Fruit fly (Drosophila melanogaster): ENCODE measurements around the gene muc.
A peak's percentile ranks its signal among the peaks of the same experiment; 100 is the strongest.

The muc gene

dm6 chr2L:7442929-7443328 is 16.3 kb downstream of the muc start (continued):
- peak; percentile 55; the same call in 1 of the 2 replicates for TF ChIP-seq Atf6 (GFP tag; IDR thresholded peaks at IDR 0.05)
- no peak for TF ChIP-seq CG16813 (GFP tag; IDR thresholded peaks at IDR 0.05; ENCODE audit: partially characterized antibody)
- TF ChIP-seq Doc2 (GFP tag; IDR thresholded peaks at IDR 0.05), result no peak
- TF ChIP-seq CG9817 (tag; optimal IDR thresholded peaks at IDR 0.05), result peak; percentile 29
- TF ChIP-seq da (GFP tag; optimal IDR thresholded peaks at IDR 0.05), result no peak
- no peak for TF ChIP-seq CG2875 (GFP tag; optimal IDR thresholded peaks at IDR 0.05)
- TF ChIP-seq chn (GFP tag; optimal IDR thresholded peaks at IDR 0.05), result no peak
- no peak for TF ChIP-seq ara (GFP tag; IDR thresholded peaks at IDR 0.05)
- no peak for TF ChIP-seq chinmo (GFP tag; IDR thresholded peaks at IDR 0.05; ENCODE audit: partially characterized antibody)
- peak; percentile 47 for TF ChIP-seq fd3F (GFP tag; optimal IDR thresholded peaks at IDR 0.05)
- TF ChIP-seq D19B (GFP tag; optimal IDR thresholded peaks at IDR 0.05), result peak; percentile 29
- TF ChIP-seq fru (optimal IDR thresholded peaks at IDR 0.05), result no peak
- no peak for TF ChIP-seq CG12769 (tag; optimal IDR thresholded peaks at IDR 0.05)
- no peak for TF ChIP-seq eve (GFP tag; optimal IDR thresholded peaks at IDR 0.05)
- no peak for TF ChIP-seq CTCF (GFP tag; optimal IDR thresholded peaks at IDR 0.05)
- no peak for TF ChIP-seq Bgb (GFP tag; IDR thresholded peaks at IDR 0.05; ENCODE audit: partially characterized antibody)
- no peak for TF ChIP-seq Opbp (GFP tag; IDR thresholded peaks at IDR 0.05; ENCODE audit: partially characterized antibody)
- no peak for TF ChIP-seq knrl (GFP tag; IDR thresholded peaks at IDR 0.05; ENCODE audit: partially characterized antibody)
- TF ChIP-seq gfzf (GFP tag; optimal IDR thresholded peaks at IDR 0.05), result no peak
- TF ChIP-seq CG14050 (GFP tag; IDR thresholded peaks at IDR 0.05), result 0 out of 3 replicates have a peak, but pooled peaks have one; percentile 10
- TF ChIP-seq CG6175 (GFP tag; IDR thresholded peaks at IDR 0.05), result no peak
- TF ChIP-seq luna (GFP tag; optimal IDR thresholded peaks at IDR 0.05), result no peak
- no peak for TF ChIP-seq peb (GFP tag; IDR thresholded peaks at IDR 0.05)
- TF ChIP-seq Hmr (GFP tag; optimal IDR thresholded peaks at IDR 0.05), result peak; percentile 47
- 0 out of 2 replicates have a peak, but pooled peaks have one; percentile 36 for TF ChIP-seq gsb (GFP tag; IDR thresholded peaks at IDR 0.05)
- TF ChIP-seq CG34422 (GFP tag; IDR thresholded peaks at IDR 0.05), result no peak
- TF ChIP-seq stwl (tag; optimal IDR thresholded peaks at IDR 0.05), result no peak
- no peak for TF ChIP-seq nerfin-2 (GFP tag; IDR thresholded peaks at IDR 0.05; ENCODE audit: partially characterized antibody)
- TF ChIP-seq Pdp1 (GFP tag; optimal IDR thresholded peaks at IDR 0.05), result peak in 1 of 2 experiments; percentile 12
- TF ChIP-seq Neu2 (GFP tag; optimal IDR thresholded peaks at IDR 0.05; ENCODE audit: borderline replicate concordance), result no peak
- peak; percentile 49; the same call in 1 of the 2 replicates for TF ChIP-seq CG9215 (GFP tag; IDR thresholded peaks at IDR 0.05)
- TF ChIP-seq CG14014 (GFP tag; IDR thresholded peaks at IDR 0.05), result peak; percentile 68
- TF ChIP-seq lilli (GFP tag; optimal IDR thresholded peaks at IDR 0.05), result peak; percentile 59
- peak; percentile 7 for TF ChIP-seq Fer1 (GFP tag; optimal IDR thresholded peaks at IDR 0.05)
- no peak for TF ChIP-seq Elba2 (GFP tag; optimal IDR thresholded peaks at IDR 0.05)
- no peak for TF ChIP-seq Deaf1 (tag; optimal IDR thresholded peaks at IDR 0.05)
- TF ChIP-seq cg (GFP tag; optimal IDR thresholded peaks at IDR 0.05), result no peak
- no peak for TF ChIP-seq eyg (GFP tag; optimal IDR thresholded peaks at IDR 0.05)
- TF ChIP-seq caup (GFP tag; optimal IDR thresholded peaks at IDR 0.05; ENCODE audit: severe bottlenecking), result peak; percentile 49
- TF ChIP-seq CoRest (tag; optimal IDR thresholded peaks at IDR 0.05), result peak; percentile 58
- no peak for TF ChIP-seq run (tag; optimal IDR thresholded peaks at IDR 0.05)
- no peak for TF ChIP-seq CG1602 (GFP tag; optimal IDR thresholded peaks at IDR 0.05)
- TF ChIP-seq CG6254 (GFP tag; optimal IDR thresholded peaks at IDR 0.05), result no peak
- peak; percentile 17 for TF ChIP-seq D19A (tag; optimal IDR thresholded peaks at IDR 0.05)
- TF ChIP-seq CG10321 (GFP tag; IDR thresholded peaks at IDR 0.05), result no peak
- no peak for TF ChIP-seq CG3995 (GFP tag; optimal IDR thresholded peaks at IDR 0.05)
- TF ChIP-seq Ssrp (tag; optimal IDR thresholded peaks at IDR 0.05), result no peak
- no peak for TF ChIP-seq disco-r (GFP tag; optimal IDR thresholded peaks at IDR 0.05)
- TF ChIP-seq CG3838 (GFP tag; optimal IDR thresholded peaks at IDR 0.05), result no peak
- TF ChIP-seq pfk (GFP tag; optimal IDR thresholded peaks at IDR 0.05), result no peak
- no peak for TF ChIP-seq Dfd (GFP tag; optimal IDR thresholded peaks at IDR 0.05)
- TF ChIP-seq CG17612 (GFP tag; IDR thresholded peaks at IDR 0.05), result no peak

Measured in whole organism, embryonic.